Worm (Caenorhabditis elegans) whole organism, L2 larva: Measurements from ENCODE around the gene srbc-30.

Experiments used
- C34F6.9 ChIP-seq: fragments of 150-350 bp; optimal IDR thresholded peaks from 2 replicates; lab custom pipeline; 2014; ENCODE audit warnings: missing biosample characterization, missing genetic modification characterization
- nhr-77 ChIP-seq: fragments of 150-350 bp; optimal IDR thresholded peaks from 2 replicates; lab custom pipeline; 2014; ENCODE audit warnings: missing biosample characterization, missing genetic modification characterization

DNA sequence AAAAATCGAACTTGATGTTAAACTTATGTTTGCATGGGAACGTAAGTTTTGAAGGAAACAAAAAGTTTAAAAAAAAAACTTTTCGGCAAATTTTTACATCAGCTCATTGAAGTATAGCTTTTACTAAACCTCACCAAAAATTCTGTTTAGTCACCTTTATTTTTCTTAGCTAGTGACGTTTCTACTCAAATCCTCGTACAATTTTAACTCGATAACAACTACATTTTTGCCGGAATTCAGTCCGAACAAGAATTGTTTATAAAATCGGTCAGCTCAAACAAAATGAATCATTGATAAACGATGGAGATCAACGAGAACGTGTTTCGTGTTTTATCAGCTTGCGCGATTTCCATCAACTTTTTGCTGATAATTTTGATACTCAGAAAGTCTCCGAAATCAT, 46.6 kb upstream of the srbc-30 start, which contains the start of gene str-260:
- TF ChIP-seq C34F6.9 (tag; lab: Kevin White, UChicago) (no peak), nhr-77 (tag; lab: Kevin White, UChicago) (no peak)
